Fruit fly (Drosophila melanogaster) whole organism, embryonic: ENCODE data around the gene Irbp18.

Source experiments
- Ada2b ChIP-seq: fragments of 200-800 bp; sonication (Bioruptor generic); IDR thresholded peaks from 2 replicates; pipeline ENCODE4 v1.3.6; 2022; ENCODE audit warnings: missing biosample characterization, missing genetic modification characterization
- Atf-2 ChIP-seq: fragments of 200-800 bp; sonication (Bioruptor generic); optimal IDR thresholded peaks from 2 replicates; lab custom pipeline; 2016; ENCODE audit warnings: missing biosample characterization, missing genetic modification characterization
- B-H1 ChIP-seq: fragments of 200-800 bp; sonication (Bioruptor generic); IDR thresholded peaks from 3 replicates; pipeline ENCODE4 v1.3.6; 2022; ENCODE audit warnings: missing biosample characterization, missing genetic modification characterization
- Blimp-1 ChIP-seq: fragments of 200-800 bp; sonication (Bioruptor generic); optimal IDR thresholded peaks from 3 replicates; lab custom pipeline; 2018; ENCODE audit warnings: missing biosample characterization, missing genetic modification characterization, mild to moderate bottlenecking, moderate library complexity, missing genetic modification reagents
- CG10959 ChIP-seq: fragments of 200-800 bp; sonication (Bioruptor generic); IDR thresholded peaks from 2 replicates; pipeline ENCODE4 v1.3.6; 2022; ENCODE audit warnings: missing biosample characterization, missing genetic modification characterization
- CG11247 ChIP-seq: fragments of 200-800 bp; sonication (Bioruptor generic); IDR thresholded peaks from 2 replicates; pipeline ENCODE4 v1.3.6; 2022; ENCODE audit warnings: missing biosample characterization, missing genetic modification characterization
- CG12744 ChIP-seq: fragments of 200-800 bp; sonication (Bioruptor generic); optimal IDR thresholded peaks from 2 replicates; lab custom pipeline; 2016; ENCODE audit warnings: missing biosample characterization, missing genetic modification characterization
- CG14965 ChIP-seq: fragments of 200-800 bp; sonication (Bioruptor generic); optimal IDR thresholded peaks from 2 replicates; lab custom pipeline; 2016; ENCODE audit warnings: missing biosample characterization, missing genetic modification characterization, borderline replicate concordance
- CG18011 ChIP-seq: fragments of 200-800 bp; sonication (Bioruptor generic); optimal IDR thresholded peaks from 2 replicates; lab custom pipeline; 2017; ENCODE audit warnings: missing biosample characterization, missing genetic modification characterization, mild to moderate bottlenecking, moderate library complexity, missing genotype
- CG2120 ChIP-seq: fragments of 200-800 bp; sonication (Bioruptor generic); optimal IDR thresholded peaks from 3 replicates; lab custom pipeline; 2016; ENCODE audit warnings: missing biosample characterization, missing genetic modification characterization
- CG31224 ChIP-seq: fragments of 200-800 bp; sonication (Bioruptor generic); IDR thresholded peaks from 2 replicates; pipeline ENCODE4 v1.3.6; 2022; ENCODE audit warnings: missing biosample characterization, missing genetic modification characterization
- CG32532 ChIP-seq: fragments of 200-800 bp; sonication (Bioruptor generic); IDR thresholded peaks from 2 replicates; pipeline ENCODE4 v1.3.6; 2022; ENCODE audit warnings: missing biosample characterization, missing genetic modification characterization
- CG34422 ChIP-seq: fragments of 200-800 bp; sonication (Bioruptor generic); IDR thresholded peaks from 3 replicates; pipeline ENCODE4 v1.3.6; 2022; ENCODE audit warnings: missing biosample characterization, missing genetic modification characterization
- CG3847 ChIP-seq: fragments of 200-800 bp; sonication (Bioruptor generic); IDR thresholded peaks from 2 replicates; pipeline ENCODE4 v1.3.6; 2022; ENCODE audit warnings: missing biosample characterization, missing genetic modification characterization
- CG43689 ChIP-seq: fragments of 200-800 bp; sonication (Bioruptor generic); IDR thresholded peaks from 2 replicates; pipeline ENCODE4 v1.3.6; 2022; ENCODE audit warnings: missing biosample characterization, missing genetic modification characterization
- CG4617 ChIP-seq: fragments of 200-800 bp; sonication (Bioruptor generic); optimal IDR thresholded peaks from 3 replicates; lab custom pipeline; 2016; ENCODE audit warnings: missing biosample characterization, missing genetic modification characterization, borderline replicate concordance
- CG6689 ChIP-seq: fragments of 200-800 bp; sonication (Bioruptor generic); IDR thresholded peaks from 2 replicates; pipeline ENCODE4 v1.3.6; 2022; ENCODE audit warnings: missing biosample characterization, missing genetic modification characterization
- CG7839 ChIP-seq: fragments of 200-800 bp; sonication (Bioruptor generic); optimal IDR thresholded peaks from 3 replicates; lab custom pipeline; 2018; ENCODE audit warnings: missing biosample characterization, mild to moderate bottlenecking, missing genetic modification characterization, moderate library complexity
- CHES-1-like ChIP-seq: fragments of 200-800 bp; sonication (Bioruptor generic); optimal IDR thresholded peaks from 2 replicates; lab custom pipeline; 2016; ENCODE audit warnings: missing biosample characterization, missing genetic modification characterization
- Dref ChIP-seq: fragments of 200-800 bp; sonication (Bioruptor generic); IDR thresholded peaks from 2 replicates; pipeline ENCODE4 v1.3.6; 2022; ENCODE audit warnings: missing biosample characterization, missing genetic modification characterization
- HLH3B ChIP-seq: fragments of 200-800 bp; sonication (Bioruptor generic); IDR thresholded peaks from 2 replicates; pipeline ENCODE4 v1.3.6; 2022; ENCODE audit warnings: missing biosample characterization, missing genetic modification characterization
- HLH4C ChIP-seq: fragments of 200-800 bp; sonication (Bioruptor generic); IDR thresholded peaks from 3 replicates; pipeline ENCODE4 v1.3.6; 2022; ENCODE audit warnings: missing biosample characterization, missing genetic modification characterization; ENCODE audit not compliant: partially characterized antibody
- Hmr ChIP-seq: fragments of 200-800 bp; sonication (Bioruptor generic); optimal IDR thresholded peaks from 3 replicates; lab custom pipeline; 2017; ENCODE audit warnings: mild to moderate bottlenecking, missing biosample characterization, missing genetic modification reagents, missing genetic modification characterization
- MBD-R2 ChIP-seq: fragments of 200-800 bp; sonication (Bioruptor generic); IDR thresholded peaks from 2 replicates; pipeline ENCODE4 v1.3.6; 2022; ENCODE audit warnings: missing biosample characterization, missing genetic modification characterization
- NC2α ChIP-seq: fragments of 200-800 bp; sonication (Bioruptor generic); optimal IDR thresholded peaks from 2 replicates; lab custom pipeline; 2016; ENCODE audit warnings: missing biosample characterization, missing genetic modification characterization
- Usf ChIP-seq: fragments of 200-800 bp; sonication (Bioruptor generic); optimal IDR thresholded peaks from 2 replicates; lab custom pipeline; 2017; ENCODE audit warnings: missing genotype, missing biosample characterization, missing genetic modification characterization
- YL-1 ChIP-seq: fragments of 200-800 bp; sonication (Bioruptor generic); optimal IDR thresholded peaks from 3 replicates; lab custom pipeline; 2017; ENCODE audit warnings: missing biosample characterization, mild to moderate bottlenecking, missing genetic modification characterization
- abd-A ChIP-seq: fragments of 200-800 bp; sonication (Bioruptor generic); optimal IDR thresholded peaks from 3 replicates; lab custom pipeline; 2019; ENCODE audit warnings: missing biosample characterization, mild to moderate bottlenecking, missing genetic modification characterization, moderate library complexity
- ato ChIP-seq: fragments of 200-800 bp; sonication (Bioruptor generic); IDR thresholded peaks from 2 replicates; pipeline ENCODE4 v1.3.6; 2022; ENCODE audit warnings: missing biosample characterization, missing genetic modification characterization; ENCODE audit not compliant: partially characterized antibody
- br ChIP-seq: fragments of >200 bp; optimal IDR thresholded peaks from 2 replicates; lab custom pipeline; 2017
- cwo ChIP-seq: fragments of 200-800 bp; sonication (Bioruptor generic); optimal IDR thresholded peaks from 3 replicates; lab custom pipeline; 2017; ENCODE audit warnings: missing biosample characterization, missing genetic modification characterization, mild to moderate bottlenecking, moderate library complexity, missing genetic modification reagents
- dati ChIP-seq: fragments of 200-800 bp; sonication (Bioruptor generic); IDR thresholded peaks from 2 replicates; pipeline ENCODE4 v1.3.6; 2022; ENCODE audit warnings: missing biosample characterization, missing genetic modification characterization
- dpn ChIP-seq, 2 experiments: fragments of 200-800 bp; sonication (Bioruptor generic); optimal IDR thresholded peaks; 3 replicates each; lab custom pipeline; 2016; ENCODE audit warnings: missing biosample characterization in 2 of 2, missing genetic modification characterization in 2 of 2
- fd96Cb ChIP-seq: fragments of 200-800 bp; sonication (Bioruptor generic); optimal IDR thresholded peaks from 2 replicates; lab custom pipeline; 2018; ENCODE audit warnings: missing biosample characterization, mild to moderate bottlenecking, missing genetic modification characterization, moderate library complexity
- gcm ChIP-seq: fragments of 200-800 bp; sonication (Bioruptor generic); optimal IDR thresholded peaks from 2 replicates; lab custom pipeline; 2019; ENCODE audit warnings: missing biosample characterization, mild to moderate bottlenecking, missing genetic modification characterization, moderate library complexity
- kah ChIP-seq: fragments of 200-800 bp; sonication (Bioruptor generic); optimal IDR thresholded peaks from 2 replicates; lab custom pipeline; 2018; ENCODE audit warnings: missing biosample characterization, mild to moderate bottlenecking, missing genetic modification characterization
- maf-S ChIP-seq: fragments of 200-800 bp; sonication (Bioruptor generic); optimal IDR thresholded peaks from 2 replicates; lab custom pipeline; 2016; ENCODE audit warnings: missing biosample characterization, missing genetic modification characterization
- otp ChIP-seq: fragments of 200-800 bp; sonication (Bioruptor generic); IDR thresholded peaks from 3 replicates; pipeline ENCODE4, ENCODE4 v1.3.6; 2022; ENCODE audit warnings: missing biosample characterization, missing genetic modification characterization
- peb ChIP-seq: fragments of 200-800 bp; sonication (Bioruptor generic); IDR thresholded peaks from 2 replicates; pipeline ENCODE4 v1.3.6; 2022; ENCODE audit warnings: missing biosample characterization, missing genetic modification characterization
- ro ChIP-seq: fragments of 200-800 bp; sonication (Bioruptor generic); IDR thresholded peaks from 2 replicates; pipeline ENCODE4 v1.3.6; 2022; ENCODE audit warnings: missing biosample characterization, missing genetic modification characterization
- scrt ChIP-seq: fragments of 200-800 bp; sonication (Bioruptor generic); optimal IDR thresholded peaks from 2 replicates; lab custom pipeline; 2018; ENCODE audit warnings: missing biosample characterization, mild to moderate bottlenecking, missing genetic modification characterization, moderate library complexity
- sens-2 ChIP-seq: fragments of 200-800 bp; sonication (Bioruptor generic); IDR thresholded peaks from 2 replicates; pipeline ENCODE4 v1.3.6; 2022; ENCODE audit warnings: missing biosample characterization, missing genetic modification characterization
- slp2 ChIP-seq: fragments of 200-800 bp; sonication (Bioruptor generic); optimal IDR thresholded peaks from 2 replicates; lab custom pipeline; 2016; ENCODE audit warnings: missing biosample characterization, missing genetic modification characterization
- sr ChIP-seq: fragments of 200-800 bp; sonication (Bioruptor generic); IDR thresholded peaks from 3 replicates; pipeline ENCODE4 v1.3.6; 2022; ENCODE audit warnings: missing biosample characterization, missing genetic modification characterization
- ssp ChIP-seq: fragments of 200-800 bp; sonication (Bioruptor generic); IDR thresholded peaks from 2 replicates; pipeline ENCODE4 v1.3.6; 2022; ENCODE audit warnings: missing biosample characterization, missing genetic modification characterization
- tna ChIP-seq: fragments of 200-800 bp; sonication (Bioruptor generic); IDR thresholded peaks from 2 replicates; pipeline ENCODE4 v1.3.6; 2022; ENCODE audit warnings: missing biosample characterization, missing genetic modification characterization; ENCODE audit not compliant: partially characterized antibody
- ttk ChIP-seq: fragments of 200-800 bp; sonication (Bioruptor generic); IDR thresholded peaks from 2 replicates; pipeline ENCODE4 v2.1.2; 2022; ENCODE audit warnings: missing biosample characterization, missing genetic modification characterization
- wek ChIP-seq: fragments of 200-800 bp; sonication (Bioruptor generic); optimal IDR thresholded peaks from 3 replicates; lab custom pipeline; 2018; ENCODE audit warnings: missing biosample characterization, mild to moderate bottlenecking, missing genetic modification characterization, moderate library complexity
- z ChIP-seq: fragments of 200-800 bp; sonication (Bioruptor generic); IDR thresholded peaks from 3 replicates; pipeline ENCODE4 v1.3.6; 2022; ENCODE audit warnings: missing biosample characterization, missing genetic modification characterization
- zen ChIP-seq: fragments of 200-800 bp; sonication (Bioruptor generic); optimal IDR thresholded peaks from 3 replicates; lab custom pipeline; 2018; ENCODE audit warnings: missing biosample characterization, mild to moderate bottlenecking, missing genetic modification characterization, moderate library complexity
- zen2 ChIP-seq: fragments of 200-800 bp; sonication (Bioruptor generic); IDR thresholded peaks from 3 replicates; pipeline ENCODE4 v1.3.6; 2022; ENCODE audit warnings: missing biosample characterization, missing genetic modification characterization; ENCODE audit not compliant: partially characterized antibody
- zfh1 ChIP-seq: fragments of 200-800 bp; sonication (Bioruptor generic); IDR thresholded peaks from 3 replicates; pipeline ENCODE4 v1.3.6; 2022; ENCODE audit warnings: missing biosample characterization, missing genetic modification characterization

Gene Irbp18

dm6 chr3L:11064689-11065088, 33.3 kb downstream of the Irbp18 start, which contains the start of the genes CG32075, CG45101 and SuUR (continued):
- TF ChIP-seq tna (GFP tag; lab: Robert Waterston, UW) (no peak), gcm (GFP tag; lab: Kevin White, UChicago) (peak; percentile 49), br (lab: Kevin White, UChicago) (no peak), YL-1 (GFP tag; lab: Kevin White, UChicago) (peak; percentile 86), CG3847 (GFP tag; lab: Robert Waterston, UW) (peak; percentile 90), Dref (GFP tag; lab: Robert Waterston, UW) (no peak), CG31224 (GFP tag; lab: Robert Waterston, UW) (peak; percentile 74), CG2120 (GFP tag; lab: Kevin White, UChicago) (peak; percentile 96), MBD-R2 (peak; percentile 98), ssp (GFP tag; lab: Robert Waterston, UW) (peak; percentile 83), slp2 (GFP tag; lab: Kevin White, UChicago) (peak; percentile 85), CG18011 (GFP tag; lab: Kevin White, UChicago) (peak; percentile 82), ato (GFP tag; lab: Robert Waterston, UW) (no peak), abd-A (tag; lab: Kevin White, UChicago) (no peak), z (no peak), CG4617 (GFP tag; lab: Kevin White, UChicago) (peak; percentile 96), ro (GFP tag; lab: Robert Waterston, UW) (peak; percentile 76), wek (GFP tag; lab: Kevin White, UChicago) (no peak), scrt (peak; percentile 60), otp (GFP tag; lab: Robert Waterston, UW) (peak; percentile 78; the same call in 2 of the 3 replicates), ttk (peak; percentile 81), fd96Cb (tag; lab: Kevin White, UChicago) (peak; percentile 83), CG32532 (GFP tag; lab: Robert Waterston, UW) (peak; percentile 89), kah (peak; percentile 32), cwo (GFP tag; lab: Kevin White, UChicago) (peak; percentile 64), zfh1 (GFP tag; lab: Robert Waterston, UW) (peak; percentile 92), CG12744 (GFP tag; lab: Kevin White, UChicago) (peak; percentile 89), CG7839 (tag; lab: Kevin White, UChicago) (peak; percentile 91), CG11247 (GFP tag; lab: Robert Waterston, UW) (peak; percentile 84), Ada2b (GFP tag; lab: Robert Waterston, UW) (peak; percentile 88), CG14965 (GFP tag; lab: Kevin White, UChicago) (no peak), HLH3B (GFP tag; lab: Robert Waterston, UW) (peak; percentile 78), Hmr (peak; percentile 82), HLH4C (GFP tag; lab: Robert Waterston, UW) (no peak), maf-S (peak; percentile 75), dpn (GFP tag; optimal IDR thresholded peaks at IDR 0.05; lab: Kevin White, UChicago) (peak; percentile 91 to 92), CG10959 (GFP tag; lab: Robert Waterston, UW) (peak; percentile 57), dati (GFP tag; lab: Robert Waterston, UW) (peak; percentile 46; the same call in 1 of the 2 replicates), CHES-1-like (GFP tag; lab: Kevin White, UChicago) (peak; percentile 92), B-H1 (GFP tag; lab: Robert Waterston, UW) (peak; percentile 75), zen (tag; lab: Kevin White, UChicago) (peak; percentile 83), peb (peak; percentile 87), Blimp-1 (GFP tag; lab: Kevin White, UChicago) (no peak), NC2α (peak; percentile 70), sens-2 (GFP tag; lab: Robert Waterston, UW) (peak; percentile 65), CG6689 (GFP tag; lab: Robert Waterston, UW) (peak; percentile 88), sr (GFP tag; lab: Robert Waterston, UW) (no peak), CG43689 (peak; percentile 50; the same call in 1 of the 2 replicates), zen2 (GFP tag; lab: Robert Waterston, UW) (no peak), CG34422 (GFP tag; lab: Robert Waterston, UW) (peak; percentile 90), Atf-2 (peak; percentile 82), Usf (GFP tag; lab: Kevin White, UChicago) (peak; percentile 73)
